Fruit fly (Drosophila melanogaster): ENCODE results near the gene Ku80.

Gene Ku80

DNA sequence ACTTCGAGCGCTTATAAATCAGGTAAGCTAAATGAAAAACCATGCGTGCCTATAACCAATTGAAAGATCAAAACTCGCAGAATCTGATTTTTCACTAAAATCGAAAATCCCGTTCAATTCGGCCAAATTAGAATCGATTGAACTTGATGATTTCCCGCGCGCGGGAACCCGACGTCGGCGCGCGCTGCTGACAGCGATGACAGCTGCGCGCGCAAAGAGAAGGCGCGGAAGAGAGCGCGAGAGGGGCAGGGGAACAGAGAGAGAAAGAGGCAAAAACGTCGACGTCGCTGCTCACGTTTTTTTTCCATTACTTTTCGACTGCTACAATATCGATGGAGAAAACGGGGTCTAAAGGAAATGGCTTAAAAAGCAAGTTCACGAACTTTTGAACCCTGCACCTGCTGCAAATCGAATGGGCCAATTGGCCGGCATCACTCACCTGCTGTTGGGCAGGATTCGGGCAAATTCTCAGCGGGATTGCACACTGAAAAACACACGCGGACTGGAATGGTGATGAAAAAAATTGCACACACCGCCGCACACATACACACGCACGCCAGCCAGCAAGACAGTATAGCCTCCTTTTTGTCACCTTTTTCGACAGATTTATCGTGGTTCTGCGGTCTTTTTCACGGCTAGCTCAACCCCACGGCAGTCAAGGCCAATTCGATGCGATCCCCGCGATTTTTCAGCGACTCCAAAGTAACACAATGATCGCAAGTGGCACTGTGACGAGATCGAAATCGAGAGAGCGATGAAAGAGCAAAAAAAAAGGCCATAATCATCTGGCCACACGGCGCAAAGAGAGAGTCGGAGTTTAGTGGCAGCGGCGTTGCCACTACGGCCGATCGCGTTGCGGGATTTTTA is 23.3 kb downstream of the Ku80 start, which contains the start of gene CycE:
Gene CycE, minus strand, starts transcription at position 757 of the 867 bp plus-strand sequence.
- peak; percentile 43 for TF ChIP-seq EcR (GFP tag; optimal IDR thresholded peaks at IDR 0.05)
- no peak for TF ChIP-seq Ets98B (GFP tag; IDR thresholded peaks at IDR 0.05)

- TF ChIP-seq D1 (tag; optimal IDR thresholded peaks at IDR 0.05) (peak; percentile 86), CG17806 (tag; optimal IDR thresholded peaks at IDR 0.05) (peak; percentile 78), EcR (GFP tag; optimal IDR thresholded peaks at IDR 0.05) (no peak), CG9948 (tag; optimal IDR thresholded peaks at IDR 0.05) (peak; percentile 89), CG15710 (tag; optimal IDR thresholded peaks at IDR 0.05) (peak; percentile 89), CG8301 (tag; optimal IDR thresholded peaks at IDR 0.05) (peak; percentile 76), Ets98B (GFP tag; IDR thresholded peaks at IDR 0.05) (no peak), CG10348 (GFP tag; IDR thresholded peaks at IDR 0.05) (no peak), fd96Ca (GFP tag; IDR thresholded peaks at IDR 0.05) (no peak; the same call in 2 of the 3 replicates), Pif1B (GFP tag; optimal IDR thresholded peaks at IDR 0.05) (peak; percentile 62), rn (GFP tag; IDR thresholded peaks at IDR 0.05) (0 out of 2 replicates have a peak, but pooled peaks have one; percentile 37), Snoo (tag; optimal IDR thresholded peaks at IDR 0.05) (peak; percentile 84), CG34367 (tag; optimal IDR thresholded peaks at IDR 0.05) (peak; percentile 70), CG13204 (GFP tag; optimal IDR thresholded peaks at IDR 0.05) (peak; percentile 35), CG8159 (tag; optimal IDR thresholded peaks at IDR 0.05) (peak; percentile 93), Pif1A (GFP tag; optimal IDR thresholded peaks at IDR 0.05) (peak; percentile 59), CG32121 (GFP tag; IDR thresholded peaks at IDR 0.05) (peak; percentile 64), CG4496 (GFP tag; IDR thresholded peaks at IDR 0.05) (peak; percentile 70; the same call in 1 of the 3 replicates)
Measured at dm6 chr2L:15746600-15747393, 24.2 kb downstream of the Ku80 start.

DNA sequence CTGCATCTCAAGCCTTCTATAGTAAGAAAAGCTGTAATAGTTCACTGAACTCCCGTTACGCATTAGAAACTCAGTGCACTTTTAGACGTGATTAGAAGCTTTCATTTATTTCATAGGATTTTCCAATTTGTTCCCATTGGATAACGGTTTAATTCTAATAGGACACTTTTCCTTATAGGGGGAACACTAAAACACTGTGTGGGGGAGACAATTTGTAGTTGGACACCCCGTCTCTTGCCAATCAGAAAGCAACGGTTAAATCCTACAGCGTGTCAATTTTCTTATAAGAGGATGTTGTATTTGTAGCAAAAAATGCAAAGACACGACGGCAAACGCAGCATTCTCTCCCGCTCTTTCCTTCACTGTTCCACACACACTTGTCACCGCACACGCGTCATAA is 25.0 kb downstream of the Ku80 start:
- TF ChIP-seq CG14655 (GFP tag; optimal IDR thresholded peaks at IDR 0.05) (no peak), D1 (tag; optimal IDR thresholded peaks at IDR 0.05) (no peak), CG17806 (tag; optimal IDR thresholded peaks at IDR 0.05) (no peak), fd96Ca (GFP tag; IDR thresholded peaks at IDR 0.05) (no peak)

dm6 chr2L:15745036-15745854 is 25.7 kb downstream of the Ku80 start:
- peak; percentile 4 for TF ChIP-seq CG13204 (GFP tag; optimal IDR thresholded peaks at IDR 0.05)
- TF ChIP-seq EcR (GFP tag; optimal IDR thresholded peaks at IDR 0.05) = peak; percentile 88
- no peak for TF ChIP-seq CG34367 (tag; optimal IDR thresholded peaks at IDR 0.05)
- TF ChIP-seq gl (tag; optimal IDR thresholded peaks at IDR 0.05) = no peak
- TF ChIP-seq Pif1A (GFP tag; optimal IDR thresholded peaks at IDR 0.05) = no peak
- no peak for TF ChIP-seq CG12605 (GFP tag; IDR thresholded peaks at IDR 0.05)
- TF ChIP-seq fd96Ca (GFP tag; IDR thresholded peaks at IDR 0.05) = no peak; the same call in 2 of the 3 replicates
- no peak for TF ChIP-seq rn (GFP tag; IDR thresholded peaks at IDR 0.05)
- no peak for TF ChIP-seq CG9948 (tag; optimal IDR thresholded peaks at IDR 0.05)
- no peak for TF ChIP-seq CG32121 (GFP tag; IDR thresholded peaks at IDR 0.05)
- TF ChIP-seq Snoo (tag; optimal IDR thresholded peaks at IDR 0.05) = no peak
- no peak for TF ChIP-seq D1 (tag; optimal IDR thresholded peaks at IDR 0.05)
- TF ChIP-seq CG8159 (tag; optimal IDR thresholded peaks at IDR 0.05) = peak; percentile 13
- TF ChIP-seq Ets98B (GFP tag; IDR thresholded peaks at IDR 0.05) = no peak
- no peak for TF ChIP-seq Pif1B (GFP tag; optimal IDR thresholded peaks at IDR 0.05)
- no peak for TF ChIP-seq CG14655 (GFP tag; optimal IDR thresholded peaks at IDR 0.05)
- no peak for TF ChIP-seq CG10348 (GFP tag; IDR thresholded peaks at IDR 0.05)
- TF ChIP-seq CG17806 (tag; optimal IDR thresholded peaks at IDR 0.05) = no peak
- 0 out of 3 replicates have a peak, but pooled peaks have one; percentile 18 for TF ChIP-seq CG4496 (GFP tag; IDR thresholded peaks at IDR 0.05)
- no peak for TF ChIP-seq CG8301 (tag; optimal IDR thresholded peaks at IDR 0.05)
- no peak for TF ChIP-seq CG15710 (tag; optimal IDR thresholded peaks at IDR 0.05)

dm6 chr2L:15743578-15743977 is 27.4 kb downstream of the Ku80 start:
- TF ChIP-seq fd96Ca (GFP tag; IDR thresholded peaks at IDR 0.05) (no peak), rn (GFP tag; IDR thresholded peaks at IDR 0.05) (no peak), CG17806 (tag; optimal IDR thresholded peaks at IDR 0.05) (no peak), gl (tag; optimal IDR thresholded peaks at IDR 0.05) (no peak), Snoo (tag; optimal IDR thresholded peaks at IDR 0.05) (peak; percentile 94), CG15710 (tag; optimal IDR thresholded peaks at IDR 0.05) (peak; percentile 95), CG34367 (tag; optimal IDR thresholded peaks at IDR 0.05) (peak; percentile 94), CG13204 (GFP tag; optimal IDR thresholded peaks at IDR 0.05) (peak; percentile 72), Ets98B (GFP tag; IDR thresholded peaks at IDR 0.05) (no peak), CG8159 (tag; optimal IDR thresholded peaks at IDR 0.05) (peak; percentile 45), CG32121 (GFP tag; IDR thresholded peaks at IDR 0.05) (no peak), CG4496 (GFP tag; IDR thresholded peaks at IDR 0.05) (peak; percentile 49; the same call in 1 of the 3 replicates), Pif1B (GFP tag; optimal IDR thresholded peaks at IDR 0.05) (peak; percentile 25), CG14655 (GFP tag; optimal IDR thresholded peaks at IDR 0.05) (peak; percentile 46), CG10348 (GFP tag; IDR thresholded peaks at IDR 0.05) (no peak), CG8301 (tag; optimal IDR thresholded peaks at IDR 0.05) (no peak), EcR (GFP tag; optimal IDR thresholded peaks at IDR 0.05) (no peak), CG12605 (GFP tag; IDR thresholded peaks at IDR 0.05) (no peak), D1 (tag; optimal IDR thresholded peaks at IDR 0.05) (no peak), CG9948 (tag; optimal IDR thresholded peaks at IDR 0.05) (peak; percentile 84), Pif1A (GFP tag; optimal IDR thresholded peaks at IDR 0.05) (peak; percentile 78)
